Worm (Caenorhabditis elegans): ENCODE measurements around the gene ZK945.4.

The ZK945.4 gene

DNA sequence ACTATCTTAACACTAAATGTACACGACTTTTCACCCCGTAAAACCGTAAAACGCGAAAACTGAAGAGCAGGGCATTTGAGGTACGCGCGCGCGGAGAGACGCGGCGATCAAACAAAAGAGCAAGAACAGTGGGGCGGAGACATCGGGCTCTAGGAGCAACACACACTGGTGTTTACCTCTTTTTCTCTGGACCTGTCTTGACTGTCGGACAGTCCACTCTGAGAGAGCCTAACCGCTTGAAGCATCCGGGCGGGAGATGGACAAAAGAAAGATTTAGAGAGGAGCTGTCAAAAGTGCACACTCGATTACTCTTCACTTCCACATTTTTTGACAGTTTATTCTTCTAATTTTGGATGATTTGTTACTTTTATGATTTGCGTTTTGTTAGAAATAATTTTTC lies 31.3 kb upstream of the ZK945.4 start:
- TF ChIP-seq tbx-11 (GFP tag; IDR thresholded peaks at IDR 0.05), result no peak
- no peak for TF ChIP-seq sea-1 (GFP tag; conservative IDR thresholded peaks at IDR 0.05)
- TF ChIP-seq F13C5.2 (tag; optimal IDR thresholded peaks at IDR 0.05), result no peak
- no peak for TF ChIP-seq hnd-1 (tag; optimal IDR thresholded peaks at IDR 0.05)
- no peak for TF ChIP-seq ets-7 (tag; optimal IDR thresholded peaks at IDR 0.05)
- TF ChIP-seq ceh-36 (tag; optimal IDR thresholded peaks at IDR 0.05), result no peak
- TF ChIP-seq pes-1 (GFP tag; IDR thresholded peaks at IDR 0.05), result no peak
- no peak for TF ChIP-seq hmg-4 (GFP tag; optimal IDR thresholded peaks at IDR 0.05)

DNA sequence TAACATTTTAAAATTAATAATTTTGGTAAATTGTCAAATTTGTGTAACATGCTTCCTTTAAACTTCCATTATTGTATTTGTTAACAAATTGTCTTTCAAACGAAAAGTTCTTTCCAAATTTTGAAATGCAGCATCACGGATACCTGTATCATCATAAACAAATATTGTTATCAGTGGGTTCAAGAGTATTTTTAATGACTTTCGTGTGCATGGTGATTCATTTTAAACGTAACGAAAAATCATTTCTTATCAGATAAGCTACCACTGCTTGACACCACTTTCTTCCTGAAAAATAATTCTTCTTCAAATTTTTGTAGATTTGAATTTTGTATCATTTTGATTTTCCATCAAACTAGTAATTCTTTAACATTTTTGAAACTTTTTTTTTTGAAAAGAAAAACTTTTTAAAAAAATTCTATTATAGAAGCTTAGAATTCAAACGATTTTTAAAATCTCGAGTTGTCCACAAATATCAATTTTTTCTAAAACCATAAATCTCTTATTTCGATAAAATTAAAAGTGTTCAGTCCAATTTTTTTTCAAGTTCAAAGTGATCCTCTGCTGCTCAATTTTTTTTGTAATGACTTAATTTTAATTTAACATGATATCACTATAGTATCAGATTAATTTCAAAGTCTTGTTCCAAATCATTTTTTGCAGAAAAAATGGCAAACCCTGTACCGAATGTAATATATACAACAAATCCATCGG lies 28.9 kb upstream of the ZK945.4 start, which contains the start of gene F27E5.9:
F27E5.9 (plus strand) TSS at position 661 of the 711 bp plus-strand sequence.
- TF ChIP-seq hmg-4 (GFP tag; optimal IDR thresholded peaks at IDR 0.05) (no peak), flt-1 (GFP tag; IDR thresholded peaks at IDR 0.05) (no peak), tbx-11 (GFP tag; IDR thresholded peaks at IDR 0.05) (no peak), hnd-1 (tag; optimal IDR thresholded peaks at IDR 0.05) (no peak), scrt-1 (GFP tag; IDR thresholded peaks at IDR 0.05) (no peak), tra-4 (tag; optimal IDR thresholded peaks at IDR 0.05) (no peak), pes-1 (GFP tag; IDR thresholded peaks at IDR 0.05) (no peak), hmbx-1 (tag; optimal IDR thresholded peaks at IDR 0.05) (no peak), ama-1 (optimal IDR thresholded peaks at IDR 0.05) (no peak), sea-1 (GFP tag; conservative IDR thresholded peaks at IDR 0.05) (no peak), B0310.2 (tag; optimal IDR thresholded peaks at IDR 0.05) (no peak)

ce11 chrII:10132818-10133217 lies 27.3 kb upstream of the ZK945.4 start:
- no peak for TF ChIP-seq ceh-36 (tag; optimal IDR thresholded peaks at IDR 0.05)
- TF ChIP-seq sea-1 (GFP tag; conservative IDR thresholded peaks at IDR 0.05), result no peak
- TF ChIP-seq tbx-11 (GFP tag; IDR thresholded peaks at IDR 0.05), result no peak
- TF ChIP-seq ama-1 (optimal IDR thresholded peaks at IDR 0.05), result no peak
- no peak for TF ChIP-seq tbx-37 (GFP tag; conservative IDR thresholded peaks at IDR 0.05)

ce11 chrII:10131760-10132159 lies 26.3 kb upstream of the ZK945.4 start, which contains the start of gene F27E5.5:
F27E5.5 (minus strand) TSS chrII:10131860.
- no peak for TF ChIP-seq tbx-37 (GFP tag; conservative IDR thresholded peaks at IDR 0.05)
- no peak for TF ChIP-seq scrt-1 (GFP tag; IDR thresholded peaks at IDR 0.05)
- no peak for TF ChIP-seq F13C5.2 (tag; optimal IDR thresholded peaks at IDR 0.05)
- no peak for TF ChIP-seq hmg-4 (GFP tag; optimal IDR thresholded peaks at IDR 0.05)
- no peak for TF ChIP-seq ceh-13 (GFP tag; optimal IDR thresholded peaks at IDR 0.05)
- no peak for TF ChIP-seq ama-1 (optimal IDR thresholded peaks at IDR 0.05)
- no peak for TF ChIP-seq tbx-11 (GFP tag; IDR thresholded peaks at IDR 0.05)

ce11 chrII:10127389-10127788 lies 21.9 kb upstream of the ZK945.4 start, which contains the start of gene F27E5.8:
F27E5.8 (minus strand) TSS chrII:10127489.
- TF ChIP-seq tbx-11 (GFP tag; IDR thresholded peaks at IDR 0.05), result no peak
- TF ChIP-seq sea-1 (GFP tag; conservative IDR thresholded peaks at IDR 0.05), result no peak
- TF ChIP-seq ceh-36 (tag; optimal IDR thresholded peaks at IDR 0.05), result no peak

ce11 chrII:10122465-10122864 lies 17.0 kb upstream of the ZK945.4 start, which contains the start of gene F27E5.7:
F27E5.7 (plus strand) TSS chrII:10122765.
- TF ChIP-seq ets-7 (tag; optimal IDR thresholded peaks at IDR 0.05) (no peak), aly-1 (tag; optimal IDR thresholded peaks at IDR 0.05) (no peak), tra-4 (tag; optimal IDR thresholded peaks at IDR 0.05) (no peak), hmbx-1 (tag; optimal IDR thresholded peaks at IDR 0.05) (no peak), hnd-1 (tag; optimal IDR thresholded peaks at IDR 0.05) (no peak), tbx-11 (GFP tag; IDR thresholded peaks at IDR 0.05) (no peak)

DNA sequence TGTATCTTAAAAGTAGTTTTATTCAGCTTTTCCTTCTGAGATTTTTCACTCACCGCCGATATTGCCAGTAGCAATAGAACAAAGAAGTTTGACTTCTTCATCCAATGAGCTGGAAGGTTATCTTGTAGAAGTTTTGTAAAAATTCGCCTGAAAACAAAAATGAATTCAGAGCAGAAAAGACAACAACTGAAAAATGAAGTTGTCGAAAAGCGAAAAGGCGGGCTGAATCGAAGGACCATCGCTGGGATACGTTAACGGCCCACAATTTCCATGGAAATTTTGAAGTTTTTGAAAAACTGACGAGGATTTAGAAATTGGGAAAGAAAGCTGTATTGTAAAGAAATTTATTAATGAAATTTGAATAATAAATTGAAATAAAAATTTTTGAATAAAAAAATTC lies 16.2 kb upstream of the ZK945.4 start, which contains the start of gene lov-1:
lov-1 (minus strand) TSS at position 101 of the 400 bp plus-strand sequence.
- TF ChIP-seq flt-1 (GFP tag; IDR thresholded peaks at IDR 0.05) (no peak), B0310.2 (tag; optimal IDR thresholded peaks at IDR 0.05) (no peak), ceh-13 (GFP tag; optimal IDR thresholded peaks at IDR 0.05) (no peak), tbx-11 (GFP tag; IDR thresholded peaks at IDR 0.05) (no peak), F13C5.2 (tag; optimal IDR thresholded peaks at IDR 0.05) (no peak), pes-1 (GFP tag; IDR thresholded peaks at IDR 0.05) (no peak), ets-7 (tag; optimal IDR thresholded peaks at IDR 0.05) (no peak), ama-1 (optimal IDR thresholded peaks at IDR 0.05) (no peak), tra-4 (tag; optimal IDR thresholded peaks at IDR 0.05) (no peak)

DNA sequence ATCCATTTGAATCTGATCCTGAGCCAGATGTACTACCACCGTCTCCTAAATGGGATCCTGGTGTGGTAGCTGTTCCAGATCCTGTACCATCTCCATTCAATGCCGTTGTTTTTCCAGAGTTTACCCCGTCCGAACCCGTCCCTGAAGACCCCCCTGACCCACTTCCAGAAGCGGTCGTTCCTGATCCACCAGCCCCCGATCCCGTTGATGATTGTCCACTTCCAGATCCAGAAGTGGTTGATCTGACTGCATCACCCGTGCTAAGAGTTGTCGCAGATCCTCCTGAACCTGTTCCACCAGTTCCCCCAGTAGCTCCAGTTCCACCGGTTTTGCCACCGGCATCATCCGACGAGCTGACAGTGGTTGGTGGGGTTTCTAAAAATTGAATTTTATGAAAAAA lies 11.2 kb upstream of the ZK945.4 start:
- TF ChIP-seq ets-7 (tag; optimal IDR thresholded peaks at IDR 0.05) (no peak), tbx-37 (GFP tag; conservative IDR thresholded peaks at IDR 0.05) (no peak), tra-4 (tag; optimal IDR thresholded peaks at IDR 0.05) (no peak), sea-1 (GFP tag; conservative IDR thresholded peaks at IDR 0.05) (no peak), flt-1 (GFP tag; IDR thresholded peaks at IDR 0.05) (no peak), ama-1 (optimal IDR thresholded peaks at IDR 0.05) (no peak), ceh-13 (GFP tag; optimal IDR thresholded peaks at IDR 0.05) (no peak), aly-1 (tag; optimal IDR thresholded peaks at IDR 0.05) (no peak), F13C5.2 (tag; optimal IDR thresholded peaks at IDR 0.05) (no peak)

- TF ChIP-seq ceh-13 (GFP tag; optimal IDR thresholded peaks at IDR 0.05), result no peak
- no peak for TF ChIP-seq sea-1 (GFP tag; conservative IDR thresholded peaks at IDR 0.05)
- TF ChIP-seq ceh-36 (tag; optimal IDR thresholded peaks at IDR 0.05), result no peak
- TF ChIP-seq ets-7 (tag; optimal IDR thresholded peaks at IDR 0.05), result no peak
- TF ChIP-seq hnd-1 (tag; optimal IDR thresholded peaks at IDR 0.05), result no peak
These were observed 2.9 kb upstream of the ZK945.4 start, which contains the start of the genes ZK945.7 and ZK945.8 for ce11 chrII:10108377-10108776. ZK945.7 (minus strand) TSS chrII:10108477. ZK945.8 (plus strand) TSS chrII:10108651.
